Worm (Caenorhabditis elegans) whole organism, young adult: ENCODE measurements around the gene K04H4.5.

Experiments
- B0019.2 ChIP-seq: fragments of 200-800 bp; sonication (Bioruptor generic); conservative IDR thresholded peaks from 2 replicates; pipeline ENCODE4 v1.3.6; 2022; ENCODE audit warnings: missing genetic modification reagents, missing genetic modification characterization, missing compliant biosample characterization
- B0035.1 ChIP-seq: sonication (generic microtip); optimal IDR thresholded peaks from 2 replicates; lab custom pipeline; 2016; ENCODE audit warnings: missing genetic modification characterization, mild to moderate bottlenecking, missing compliant biosample characterization, missing genotype, missing genetic modification reagents
- B0336.3 ChIP-seq: fragments of 200-800 bp; sonication (Bioruptor generic); IDR thresholded peaks from 2 replicates; pipeline ENCODE4 v1.3.6; 2022; ENCODE audit warnings: missing genetic modification characterization, missing compliant biosample characterization
- C17E4.6 ChIP-seq: fragments of 200-800 bp; sonication (Bioruptor generic); IDR thresholded peaks from 2 replicates; pipeline ENCODE4 v1.3.6; 2022; ENCODE audit warnings: missing genetic modification reagents, missing genetic modification characterization, missing compliant biosample characterization
- D2030.7 ChIP-seq: fragments of 200-800 bp; sonication (Bioruptor generic); IDR thresholded peaks from 2 replicates; pipeline ENCODE4 v1.3.6; 2022; ENCODE audit warnings: missing genetic modification reagents, missing genetic modification characterization, missing compliant biosample characterization
- F33H1.4 ChIP-seq: fragments of 200-800 bp; sonication (Bioruptor generic); IDR thresholded peaks from 2 replicates; pipeline ENCODE4 v1.3.6; 2022; ENCODE audit warnings: missing genetic modification reagents, missing genetic modification characterization, missing compliant biosample characterization
- F49E8.2 ChIP-seq: sonication (generic microtip); optimal IDR thresholded peaks from 3 replicates; lab custom pipeline; 2017; ENCODE audit warnings: missing genetic modification characterization, mild to moderate bottlenecking, missing compliant biosample characterization, antibody characterized with exemption, moderate library complexity; ENCODE audit not compliant: insufficient read depth
- F55B11.4 ChIP-seq: sonication (generic microtip); optimal IDR thresholded peaks from 2 replicates; lab custom pipeline; 2016; ENCODE audit warnings: missing compliant biosample characterization, missing genetic modification characterization, borderline replicate concordance; ENCODE audit not compliant: insufficient read depth
- T26A5.8 ChIP-seq: sonication (generic microtip); optimal IDR thresholded peaks from 2 replicates; lab custom pipeline; 2016; ENCODE audit warnings: missing genetic modification characterization, missing compliant biosample characterization
- Y53F4B.3 ChIP-seq: fragments of 200-800 bp; sonication (Bioruptor generic); IDR thresholded peaks from 2 replicates; pipeline ENCODE4 v1.3.6; 2022; ENCODE audit warnings: missing genetic modification reagents, missing genetic modification characterization, missing compliant biosample characterization
- Y53G8AR.9 ChIP-seq: fragments of 200-800 bp; sonication (Bioruptor generic); conservative IDR thresholded peaks from 2 replicates; pipeline ENCODE4 v1.3.6; 2022; ENCODE audit warnings: missing genetic modification reagents, missing genetic modification characterization, missing compliant biosample characterization
- Y95B8A.8 ChIP-seq: fragments of 200-800 bp; sonication (Bioruptor generic); IDR thresholded peaks from 2 replicates; pipeline ENCODE4 v1.3.6; 2022; ENCODE audit warnings: missing genetic modification reagents, missing genetic modification characterization, missing compliant biosample characterization
- ZK185.1 ChIP-seq: sonication (generic microtip); optimal IDR thresholded peaks from 2 replicates; lab custom pipeline; 2016; ENCODE audit warnings: mild to moderate bottlenecking, missing genetic modification characterization, missing compliant biosample characterization; ENCODE audit not compliant: poor library complexity, severe bottlenecking
- aptf-2 ChIP-seq: fragments of 200-800 bp; sonication (Bioruptor generic); conservative IDR thresholded peaks from 2 replicates; pipeline ENCODE4 v1.3.6; 2022; ENCODE audit warnings: missing genetic modification reagents, missing genetic modification characterization, missing compliant biosample characterization
- athp-1 ChIP-seq: sonication (generic microtip); optimal IDR thresholded peaks from 2 replicates; lab custom pipeline; 2017; ENCODE audit warnings: mild to moderate bottlenecking, missing genetic modification characterization, missing compliant biosample characterization
- attf-6 ChIP-seq: fragments of 200-800 bp; sonication (Bioruptor generic); IDR thresholded peaks from 2 replicates; pipeline ENCODE4 v1.3.6; 2022; ENCODE audit warnings: missing genetic modification reagents, missing genetic modification characterization, missing compliant biosample characterization
- ceh-91 ChIP-seq: fragments of 200-800 bp; sonication (Bioruptor generic); IDR thresholded peaks from 2 replicates; pipeline ENCODE4 v1.3.6; 2022; ENCODE audit warnings: missing genetic modification reagents, missing genetic modification characterization, missing compliant biosample characterization
- efl-1 ChIP-seq: fragments of 150-350 bp; optimal IDR thresholded peaks from 2 replicates; lab custom pipeline; 2014; ENCODE audit warnings: missing biosample characterization, missing genetic modification reagents, missing genetic modification characterization
- ekl-4 ChIP-seq: fragments of 200-800 bp; sonication (Bioruptor generic); IDR thresholded peaks from 2 replicates; pipeline ENCODE4 v1.3.6; 2022; ENCODE audit warnings: missing genetic modification reagents, missing genetic modification characterization, missing compliant biosample characterization
- gei-17 ChIP-seq: fragments of 200-800 bp; sonication (Bioruptor generic); optimal IDR thresholded peaks from 2 replicates; lab custom pipeline; 2018; ENCODE audit warnings: mild to moderate bottlenecking, missing genetic modification characterization, missing compliant biosample characterization
- him-1 ChIP-seq: sonication (generic microtip); optimal IDR thresholded peaks from 2 replicates; lab custom pipeline; 2016; ENCODE audit warnings: missing genotype, missing genetic modification reagents, missing genetic modification characterization, missing compliant biosample characterization
- hlh-26 ChIP-seq: fragments of 200-800 bp; sonication (Bioruptor generic); conservative IDR thresholded peaks from 2 replicates; pipeline ENCODE4 v1.3.6; 2022; ENCODE audit warnings: missing genetic modification reagents, missing genetic modification characterization, missing compliant biosample characterization
- hmg-1.2 ChIP-seq: fragments of 200-800 bp; sonication (Bioruptor generic); IDR thresholded peaks from 2 replicates; pipeline ENCODE4 v1.3.6; 2022; ENCODE audit warnings: missing genetic modification reagents, missing genetic modification characterization, missing compliant biosample characterization
- hsf-1 ChIP-seq: fragments of 200-800 bp; sonication (Bioruptor generic); IDR thresholded peaks from 2 replicates; pipeline ENCODE4 v1.3.6; 2022; ENCODE audit warnings: missing genetic modification reagents, missing genetic modification characterization, missing compliant biosample characterization
- let-607 ChIP-seq, 2 experiments: fragments of 200-800 bp in 1 of 2; sonication (Bioruptor generic) in 1 of 2; sonication (generic microtip) in 1 of 2; optimal IDR thresholded peaks; 2 replicates each; lab custom pipeline; 2016 to 2018; ENCODE audit warnings: mild to moderate bottlenecking in 2 of 2, missing compliant biosample characterization in 2 of 2, missing genetic modification characterization in 2 of 2, moderate library complexity in 2 of 2, missing genotype in 1 of 2
- lin-54 ChIP-seq: fragments of 200-800 bp; sonication (Bioruptor generic); optimal IDR thresholded peaks from 2 replicates; lab custom pipeline; 2018; ENCODE audit warnings: mild to moderate bottlenecking, missing genetic modification characterization, missing compliant biosample characterization
- lir-1 ChIP-seq: fragments of 200-800 bp; sonication (Bioruptor generic); conservative IDR thresholded peaks from 2 replicates; pipeline ENCODE4 v1.3.6; 2022; ENCODE audit warnings: missing genetic modification reagents, missing genetic modification characterization, missing compliant biosample characterization
- lsl-1 ChIP-seq: fragments of 200-800 bp; sonication (Bioruptor generic); optimal IDR thresholded peaks from 2 replicates; lab custom pipeline; 2018; ENCODE audit warnings: mild to moderate bottlenecking, missing genetic modification characterization, moderate library complexity, missing compliant biosample characterization
- madf-3 ChIP-seq: fragments of 200-800 bp; sonication (Bioruptor generic); IDR thresholded peaks from 2 replicates; pipeline ENCODE4 v1.3.6; 2022; ENCODE audit warnings: missing genetic modification reagents, missing genetic modification characterization, missing compliant biosample characterization
- mcd-1 ChIP-seq: fragments of 200-800 bp; sonication (Bioruptor generic); IDR thresholded peaks from 2 replicates; pipeline ENCODE4 v1.3.6; 2022; ENCODE audit warnings: missing genetic modification reagents, missing genetic modification characterization, missing compliant biosample characterization
- mel-28 ChIP-seq: sonication (generic microtip); optimal IDR thresholded peaks from 2 replicates; lab custom pipeline; 2016; ENCODE audit warnings: borderline replicate concordance, mild to moderate bottlenecking, missing genetic modification characterization, missing compliant biosample characterization
- mes-4 ChIP-seq: sonication (generic microtip); optimal IDR thresholded peaks from 2 replicates; lab custom pipeline; 2016; ENCODE audit warnings: missing genotype, missing genetic modification characterization, missing compliant biosample characterization
- rec-8 ChIP-seq, 2 experiments: sonication (generic microtip); optimal IDR thresholded peaks; 2 replicates each; lab custom pipeline; 2016; ENCODE audit warnings: mild to moderate bottlenecking in 2 of 2, missing genetic modification characterization in 2 of 2, missing genetic modification reagents in 2 of 2, missing genotype in 2 of 2, missing biosample characterization in 1 of 2, missing compliant biosample characterization in 1 of 2, moderate library complexity in 1 of 2
- repo-1 ChIP-seq: sonication (generic microtip); optimal IDR thresholded peaks from 2 replicates; lab custom pipeline; 2017; ENCODE audit warnings: mild to moderate bottlenecking, missing genetic modification characterization, missing compliant biosample characterization
- snpc-1.3 ChIP-seq: sonication (generic microtip); optimal IDR thresholded peaks from 2 replicates; lab custom pipeline; 2017; ENCODE audit warnings: missing genetic modification characterization, mild to moderate bottlenecking, missing compliant biosample characterization, antibody characterized with exemption, moderate library complexity, missing genotype, missing genetic modification reagents; ENCODE audit not compliant: insufficient read depth
- snpc-3.4 ChIP-seq: sonication (generic microtip); optimal IDR thresholded peaks from 2 replicates; lab custom pipeline; 2017; ENCODE audit warnings: missing genetic modification characterization, mild to moderate bottlenecking, missing compliant biosample characterization, antibody characterized with exemption, moderate library complexity, missing genotype, missing genetic modification reagents
- snpc-4 ChIP-seq, 5 experiments: fragments of 150-350 bp in 1 of 5; sonication (generic microtip) in 4 of 5; optimal IDR thresholded peaks; 2 replicates each; lab custom pipeline; 2014 to 2018; ENCODE audit warnings: missing genetic modification characterization in 5 of 5, missing biosample characterization in 3 of 5, antibody characterized with exemption in 2 of 5, mild to moderate bottlenecking in 2 of 5, missing compliant biosample characterization in 2 of 5, missing genotype in 2 of 5, moderate library complexity in 2 of 5, missing genetic modification reagents in 1 of 5
- tbp1 ChIP-seq: fragments of 200-800 bp; sonication (Bioruptor generic); optimal IDR thresholded peaks from 2 replicates; lab custom pipeline; 2018; ENCODE audit warnings: mild to moderate bottlenecking, missing genetic modification characterization, missing compliant biosample characterization
- tbx-9 ChIP-seq: sonication (generic microtip); optimal IDR thresholded peaks from 2 replicates; lab custom pipeline; 2016; ENCODE audit warnings: borderline replicate concordance, missing genetic modification characterization, inconsistent platforms, missing compliant biosample characterization
- unc-130 ChIP-seq: sonication (generic microtip); optimal IDR thresholded peaks from 2 replicates; lab custom pipeline; 2016; ENCODE audit warnings: missing genetic modification reagents, missing genetic modification characterization, missing compliant biosample characterization
- xnd-1 ChIP-seq: sonication (generic microtip); optimal IDR thresholded peaks from 2 replicates; lab custom pipeline; 2016; ENCODE audit warnings: missing genotype, missing genetic modification reagents, missing genetic modification characterization, missing compliant biosample characterization
- zfh-2 ChIP-seq: fragments of 200-800 bp; sonication (Bioruptor generic); conservative IDR thresholded peaks from 2 replicates; pipeline ENCODE4 v1.3.6; 2022; ENCODE audit warnings: missing genetic modification reagents, missing genetic modification characterization, missing compliant biosample characterization
- ztf-18 ChIP-seq: sonication (generic microtip); optimal IDR thresholded peaks from 2 replicates; lab custom pipeline; 2016; ENCODE audit warnings: missing genotype, mild to moderate bottlenecking, missing genetic modification characterization, missing compliant biosample characterization
- ztf-6 ChIP-seq: fragments of 200-800 bp; sonication (Bioruptor generic); IDR thresholded peaks from 2 replicates; pipeline ENCODE4 v1.3.6; 2022; ENCODE audit warnings: missing genetic modification reagents, missing genetic modification characterization, missing compliant biosample characterization

K04H4.5 gene

ce11 chrIII:9393114-9393780 lies 34.1 kb downstream of the K04H4.5 start, which contains the start of the genes gpr-2 and rgr-1:
Gene gpr-2 (minus strand): TSS chrIII:9393164.
Gene rgr-1 (plus strand): TSS chrIII:9393730.
- TF ChIP-seq Y95B8A.8 (GFP tag; lab: Robert Waterston, UW) (peak; percentile 86), him-1 (tag; lab: Kevin White, UChicago) (peak; percentile 32), ztf-6 (GFP tag; lab: Robert Waterston, UW) (no peak), ZK185.1 (tag; lab: Kevin White, UChicago) (no peak), efl-1 (GFP tag; lab: Kevin White, UChicago) (peak; percentile 98), madf-3 (GFP tag; lab: Robert Waterston, UW) (peak; percentile 85), rec-8 (tag; optimal IDR thresholded peaks at IDR 0.05; lab: Kevin White, UChicago) (no peak), T26A5.8 (tag; lab: Kevin White, UChicago) (no peak), Y53F4B.3 (GFP tag; lab: Robert Waterston, UW) (no peak), lir-1 (GFP tag; lab: Robert Waterston, UW) (peak; percentile 40; the same call in 1 of the 2 replicates), C17E4.6 (GFP tag; lab: Robert Waterston, UW) (peak; percentile 85), tbx-9 (tag; lab: Kevin White, UChicago) (no peak), F55B11.4 (tag; lab: Kevin White, UChicago) (no peak), aptf-2 (0 out of 2 replicates have a peak, but pooled peaks have one; percentile 44), D2030.7 (GFP tag; lab: Robert Waterston, UW) (peak; percentile 89), snpc-1.3 (peak; percentile 23), mes-4 (tag; lab: Kevin White, UChicago) (no peak), B0019.2 (GFP tag; lab: Robert Waterston, UW) (peak; percentile 79), B0035.1 (tag; lab: Kevin White, UChicago) (no peak), repo-1 (tag; lab: Kevin White, UChicago) (no peak), F33H1.4 (GFP tag; lab: Robert Waterston, UW) (peak; percentile 81), attf-6 (GFP tag; lab: Robert Waterston, UW) (peak; percentile 54; the same call in 1 of the 2 replicates), snpc-3.4 (tag; lab: Kevin White, UChicago) (peak; percentile 80), athp-1 (tag; lab: Kevin White, UChicago) (no peak), snpc-4 (GFP tag; optimal IDR thresholded peaks at IDR 0.05; lab: Kevin White, UChicago) (no peak), snpc-4 (tag; optimal IDR thresholded peaks at IDR 0.05; lab: Kevin White, UChicago) (peak in 3 of 4 experiments; percentile 13 to 64 (median 40)), hsf-1 (GFP tag; lab: Robert Waterston, UW) (peak; percentile 90), lin-54 (GFP tag; lab: Kevin White, UChicago) (peak; percentile 83), let-607 (tag; optimal IDR thresholded peaks at IDR 0.05; lab: Kevin White, UChicago) (no peak), ceh-91 (peak; percentile 95), zfh-2 (GFP tag; lab: Robert Waterston, UW) (no peak), ekl-4 (GFP tag; lab: Robert Waterston, UW) (peak; percentile 89), mel-28 (no peak), hmg-1.2 (peak; percentile 60), mcd-1 (GFP tag; lab: Robert Waterston, UW) (peak; percentile 80), F49E8.2 (peak; percentile 68), ztf-18 (tag; lab: Kevin White, UChicago) (peak; percentile 60), gei-17 (GFP tag; lab: Kevin White, UChicago) (no peak), unc-130 (peak; percentile 82), tbp1 (GFP tag; lab: Kevin White, UChicago) (peak; percentile 58), B0336.3 (GFP tag; lab: Robert Waterston, UW) (peak; percentile 56; the same call in 1 of the 2 replicates), xnd-1 (tag; lab: Kevin White, UChicago) (peak; percentile 91), lsl-1 (peak; percentile 79), hlh-26 (GFP tag; lab: Robert Waterston, UW) (no peak), Y53G8AR.9 (GFP tag; lab: Robert Waterston, UW) (peak; percentile 36; the same call in 1 of the 2 replicates)
